Worm (Caenorhabditis elegans): ENCODE results near the gene lipl-4.
A peak's percentile ranks its signal among the peaks of the same experiment; 100 is the strongest.

DNA sequence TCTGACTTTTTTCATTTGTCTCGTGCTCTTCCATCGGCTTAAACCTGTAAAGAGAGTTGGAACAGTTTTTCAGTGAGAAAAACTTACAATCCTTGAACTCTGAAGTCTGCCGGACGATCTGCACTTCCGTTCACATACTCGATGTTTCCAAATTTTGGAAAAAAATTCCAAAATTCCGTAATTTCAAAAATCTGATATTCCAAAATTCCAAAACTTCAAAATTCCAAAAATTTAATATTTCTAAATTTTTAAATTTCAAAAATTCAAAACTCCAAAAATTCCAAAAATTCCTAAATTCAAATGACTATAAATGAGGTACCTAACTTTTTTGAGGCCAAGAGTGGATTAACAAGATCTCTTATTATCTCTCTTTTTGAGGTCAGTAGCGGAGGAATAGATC, 26.6 kb downstream of the lipl-4 start, which contains the start of gene EGAP9.4:
- no peak for TF ChIP-seq nhr-28 (tag; optimal IDR thresholded peaks at IDR 0.05)
- no peak for TF ChIP-seq lin-13 (tag; optimal IDR thresholded peaks at IDR 0.05)
- TF ChIP-seq nhr-12 (tag; optimal IDR thresholded peaks at IDR 0.05): no peak
- TF ChIP-seq nhr-76 (tag; optimal IDR thresholded peaks at IDR 0.05): no peak
- no peak for TF ChIP-seq drap-1 (GFP tag; optimal IDR thresholded peaks at IDR 0.05)
- peak; percentile 28 for TF ChIP-seq elt-1 (tag; optimal IDR thresholded peaks at IDR 0.05; ENCODE audit: borderline replicate concordance, insufficient read depth)
